Worm (Caenorhabditis elegans): ENCODE measurements around the gene tag-290.

DNA sequence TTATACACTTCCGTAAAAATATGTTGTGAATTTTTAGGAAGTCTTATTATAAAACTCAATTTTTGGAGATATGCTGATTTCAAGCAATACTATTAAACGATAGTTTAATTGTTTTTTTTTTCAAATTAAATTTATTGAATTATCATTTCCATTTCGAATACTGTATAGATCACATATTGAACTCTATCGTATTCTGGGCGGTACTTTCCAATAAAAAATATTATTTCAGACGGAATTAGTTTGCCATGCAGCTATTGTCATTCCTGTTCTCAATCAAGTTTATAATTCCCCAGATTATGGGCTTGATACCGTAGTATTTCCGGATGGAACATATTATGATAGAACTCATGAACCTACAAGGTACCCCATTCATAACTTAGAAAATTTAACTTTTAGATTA lies 38.5 kb upstream of the tag-290 start:
- no peak for TF ChIP-seq ces-1 (GFP tag; optimal IDR thresholded peaks at IDR 0.05)
- no peak for TF ChIP-seq lsy-2 (tag; optimal IDR thresholded peaks at IDR 0.05)
- no peak for TF ChIP-seq sptf-1 (tag; optimal IDR thresholded peaks at IDR 0.05)
- TF ChIP-seq nhr-237 (tag; optimal IDR thresholded peaks at IDR 0.05): no peak
- no peak for TF ChIP-seq nhr-12 (tag; optimal IDR thresholded peaks at IDR 0.05)
- no peak for TF ChIP-seq tbx-8 (GFP tag; optimal IDR thresholded peaks at IDR 0.05)
- no peak for TF ChIP-seq elt-3 (tag; optimal IDR thresholded peaks at IDR 0.05)
